Worm (Caenorhabditis elegans) whole organism, young adult: Measurements from ENCODE around the gene F49C12.6.

Experiments used
- F37B4.10 ChIP-seq: fragments of 200-800 bp; sonication (Bioruptor generic); IDR thresholded peaks from 2 replicates; pipeline ENCODE4 v1.3.6; 2022; ENCODE audit warnings: missing genetic modification characterization, missing compliant biosample characterization
- F49E8.2 ChIP-seq: sonication (generic microtip); optimal IDR thresholded peaks from 3 replicates; lab custom pipeline; 2017; ENCODE audit warnings: missing genetic modification characterization, mild to moderate bottlenecking, missing compliant biosample characterization, antibody characterized with exemption, moderate library complexity; ENCODE audit not compliant: insufficient read depth
- ama-1 ChIP-seq, 3 experiments: fragments of 150-350 bp in 1 of 3; sonication (generic microtip) in 2 of 3; optimal IDR thresholded peaks; 2 replicates each; lab custom pipeline; 2014 to 2018; ENCODE audit warnings: missing biosample characterization in 2 of 3, missing genetic modification characterization in 2 of 3, missing genetic modification reagents in 2 of 3
- athp-1 ChIP-seq: sonication (generic microtip); optimal IDR thresholded peaks from 2 replicates; lab custom pipeline; 2017; ENCODE audit warnings: mild to moderate bottlenecking, missing genetic modification characterization, missing compliant biosample characterization
- die-1 ChIP-seq: sonication (generic microtip); optimal IDR thresholded peaks from 2 replicates; lab custom pipeline; 2016; ENCODE audit warnings: missing genotype, mild to moderate bottlenecking, missing genetic modification characterization, missing compliant biosample characterization
- dox-1 ChIP-seq: fragments of 200-800 bp; sonication (Bioruptor generic); IDR thresholded peaks from 2 replicates; pipeline ENCODE4 v1.3.6; 2022; ENCODE audit warnings: missing genetic modification reagents, missing genetic modification characterization, missing compliant biosample characterization
- him-1 ChIP-seq: sonication (generic microtip); optimal IDR thresholded peaks from 2 replicates; lab custom pipeline; 2016; ENCODE audit warnings: missing genotype, missing genetic modification reagents, missing genetic modification characterization, missing compliant biosample characterization
- lin-35 ChIP-seq, 3 experiments: fragments of 150-350 bp in 2 of 3; sonication (generic microtip) in 1 of 3; optimal IDR thresholded peaks; 2 replicates each; lab custom pipeline; 2014 to 2018; ENCODE audit warnings: missing biosample characterization in 3 of 3, missing genetic modification characterization in 3 of 3, missing genetic modification reagents in 3 of 3
- snpc-3.4 ChIP-seq: sonication (generic microtip); optimal IDR thresholded peaks from 2 replicates; lab custom pipeline; 2017; ENCODE audit warnings: missing genetic modification characterization, mild to moderate bottlenecking, missing compliant biosample characterization, antibody characterized with exemption, moderate library complexity, missing genotype, missing genetic modification reagents
- snpc-4 ChIP-seq, 5 experiments: fragments of 150-350 bp in 1 of 5; sonication (generic microtip) in 4 of 5; optimal IDR thresholded peaks; 2 replicates each; lab custom pipeline; 2014 to 2018; ENCODE audit warnings: missing genetic modification characterization in 5 of 5, missing biosample characterization in 3 of 5, antibody characterized with exemption in 2 of 5, mild to moderate bottlenecking in 2 of 5, missing compliant biosample characterization in 2 of 5, missing genotype in 2 of 5, moderate library complexity in 2 of 5, missing genetic modification reagents in 1 of 5

ce11 chrIV:9267581-9267980, 41.3 kb downstream of the F49C12.6 start:
- TF ChIP-seq dox-1 (GFP tag; lab: Robert Waterston, UW): no peak
- no peak for TF ChIP-seq athp-1 (tag; lab: Kevin White, UChicago)
- no peak for TF ChIP-seq ama-1 (optimal IDR thresholded peaks at IDR 0.05; lab: Kevin White, UChicago)
- no peak for TF ChIP-seq ama-1 (GFP tag; optimal IDR thresholded peaks at IDR 0.05; lab: Kevin White, UChicago)
- no peak for TF ChIP-seq snpc-3.4 (tag; lab: Kevin White, UChicago)
- TF ChIP-seq lin-35 (GFP tag; optimal IDR thresholded peaks at IDR 0.05; lab: Kevin White, UChicago): no peak
- TF ChIP-seq snpc-4 (GFP tag; optimal IDR thresholded peaks at IDR 0.05; lab: Kevin White, UChicago): no peak
- TF ChIP-seq snpc-4 (tag; optimal IDR thresholded peaks at IDR 0.05; lab: Kevin White, UChicago): no peak
- TF ChIP-seq F49E8.2 (tag; lab: Kevin White, UChicago): no peak
- no peak for TF ChIP-seq him-1 (tag; lab: Kevin White, UChicago)
- TF ChIP-seq F37B4.10: no peak
- no peak for TF ChIP-seq die-1 (tag; lab: Kevin White, UChicago)
